Worm (Caenorhabditis elegans) whole organism, L4/young adult: ENCODE results near the gene rga-8.

Experiments used
- W03F9.2 ChIP-seq: fragments of 150-350 bp; optimal IDR thresholded peaks from 2 replicates; lab custom pipeline; 2014; ENCODE audit warnings: missing biosample characterization, missing genetic modification characterization
- him-1 ChIP-seq: sonication (generic microtip); optimal IDR thresholded peaks from 2 replicates; lab custom pipeline; 2016; ENCODE audit warnings: missing genotype, missing genetic modification reagents, missing genetic modification characterization, missing compliant biosample characterization

ce11 chrX:5244041-5244440, 35.5 kb downstream of the rga-8 start, which contains the start of gene Y34B4A.7:
- TF ChIP-seq W03F9.2 (tag; lab: Kevin White, UChicago), result peak; percentile 26
- TF ChIP-seq him-1, result no peak
